Fruit fly (Drosophila melanogaster): Measurements from ENCODE around the gene wap.

DNA sequence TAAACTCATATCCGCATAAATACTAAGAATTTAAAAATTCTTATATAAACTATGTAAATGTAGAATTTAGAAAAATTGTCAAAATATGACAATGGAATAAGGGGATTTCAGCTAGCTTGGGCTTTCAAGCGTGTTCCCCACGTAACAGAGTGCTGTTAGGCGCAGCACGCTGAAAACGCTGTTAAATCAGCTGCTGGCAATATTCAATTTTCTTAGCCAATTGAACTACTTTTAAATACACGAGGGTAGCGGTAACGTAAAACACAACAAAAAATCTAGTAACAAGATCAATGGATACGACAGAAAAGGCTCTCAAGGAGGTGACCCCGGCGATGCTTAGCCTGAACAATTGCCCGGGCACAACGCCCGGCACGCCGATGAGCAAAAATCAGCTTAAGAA is 18.3 kb upstream of the wap start, which contains the start of gene CG14618:
- TF ChIP-seq Mio (GFP tag; optimal IDR thresholded peaks at IDR 0.05) (no peak), foxo (GFP tag; optimal IDR thresholded peaks at IDR 0.05) (no peak), CG32264 (GFP tag; optimal IDR thresholded peaks at IDR 0.05) (no peak), fru (GFP tag; optimal IDR thresholded peaks at IDR 0.05) (no peak), usp (GFP tag; optimal IDR thresholded peaks at IDR 0.05) (no peak), h (GFP tag; optimal IDR thresholded peaks at IDR 0.05) (no peak), rgr (GFP tag; optimal IDR thresholded peaks at IDR 0.05) (no peak), Myc (optimal IDR thresholded peaks at IDR 0.05) (no peak), psq (GFP tag; optimal IDR thresholded peaks at IDR 0.05) (no peak), Hr78 (GFP tag; optimal IDR thresholded peaks at IDR 0.05) (no peak), OdsH (GFP tag; optimal IDR thresholded peaks at IDR 0.05) (no peak), Hnf4 (GFP tag; optimal IDR thresholded peaks at IDR 0.05) (no peak), lola (GFP tag; optimal IDR thresholded peaks at IDR 0.05) (no peak), GATAd (GFP tag; optimal IDR thresholded peaks at IDR 0.05) (no peak)
